Worm (Caenorhabditis elegans): ENCODE data around the gene F01E11.20.

The F01E11.20 gene

ce11 chrX:6956299-6956698, 40.0 kb downstream of the F01E11.20 start, which contains the start of gene inx-1:
TSS of gene inx-1 (minus strand) at chrX:6956399.
- no peak for TF ChIP-seq flt-1 (GFP tag; IDR thresholded peaks at IDR 0.05)
- no peak for TF ChIP-seq ztf-29 (GFP tag; IDR thresholded peaks at IDR 0.05)
- TF ChIP-seq T22C8.4 (GFP tag; IDR thresholded peaks at IDR 0.05): no peak
- TF ChIP-seq med-1 (GFP tag; optimal IDR thresholded peaks at IDR 0.05; ENCODE audit: insufficient read depth): no peak
- TF ChIP-seq ref-1 (GFP tag; conservative IDR thresholded peaks at IDR 0.05): no peak
- no peak for TF ChIP-seq klf-2 (GFP tag; conservative IDR thresholded peaks at IDR 0.05)
- no peak for TF ChIP-seq ztf-23 (GFP tag; IDR thresholded peaks at IDR 0.05)
- TF ChIP-seq cog-1 (tag; optimal IDR thresholded peaks at IDR 0.05): no peak
- TF ChIP-seq tab-1 (GFP tag; IDR thresholded peaks at IDR 0.05): no peak

ce11 chrX:6953339-6953738, 43.0 kb downstream of the F01E11.20 start:
- TF ChIP-seq med-1 (GFP tag; optimal IDR thresholded peaks at IDR 0.05; ENCODE audit: insufficient read depth) (no peak), flt-1 (GFP tag; IDR thresholded peaks at IDR 0.05) (0 out of 2 replicates have a peak, but pooled peaks have one; percentile 21), ref-1 (GFP tag; conservative IDR thresholded peaks at IDR 0.05) (no peak), tab-1 (GFP tag; IDR thresholded peaks at IDR 0.05) (no peak), ztf-23 (GFP tag; IDR thresholded peaks at IDR 0.05) (0 out of 2 replicates have a peak, but pooled peaks have one; percentile 62), T22C8.4 (GFP tag; IDR thresholded peaks at IDR 0.05) (no peak), cog-1 (tag; optimal IDR thresholded peaks at IDR 0.05) (no peak), ztf-29 (GFP tag; IDR thresholded peaks at IDR 0.05) (no peak), klf-2 (GFP tag; conservative IDR thresholded peaks at IDR 0.05) (0 out of 2 replicates have a peak, but pooled peaks have one; percentile 8)

- TF ChIP-seq klf-2 (GFP tag; conservative IDR thresholded peaks at IDR 0.05): no peak
Observed at ce11 chrX:6946789-6947188, 49.6 kb downstream of the F01E11.20 start.
